Fruit fly (Drosophila melanogaster) whole organism, prepupa: ENCODE results near the gene Cdc42.

ENCODE experiments used
- Blimp-1 ChIP-seq: fragments of 200-800 bp; sonication (Bioruptor generic); optimal IDR thresholded peaks from 3 replicates; lab custom pipeline; 2017; ENCODE audit warnings: missing biosample characterization, missing genetic modification characterization, mild to moderate bottlenecking, moderate library complexity, missing genetic modification reagents
- CG10669 ChIP-seq: fragments of 200-800 bp; sonication (Bioruptor generic); optimal IDR thresholded peaks from 3 replicates; lab custom pipeline; 2018; ENCODE audit warnings: missing biosample characterization, mild to moderate bottlenecking, missing genetic modification characterization, moderate library complexity
- CG11902 ChIP-seq: fragments of 200-800 bp; sonication (Bioruptor generic); optimal IDR thresholded peaks from 3 replicates; lab custom pipeline; 2016; ENCODE audit warnings: missing biosample characterization, missing genetic modification characterization
- CG3032 ChIP-seq: fragments of 200-800 bp; optimal IDR thresholded peaks from 2 replicates; lab custom pipeline; 2019; ENCODE audit warnings: missing biosample characterization, mild to moderate bottlenecking, missing genetic modification characterization, moderate library complexity
- CG6854 ChIP-seq: fragments of 200-800 bp; sonication (Bioruptor generic); optimal IDR thresholded peaks from 2 replicates; lab custom pipeline; 2017; ENCODE audit warnings: missing biosample characterization, mild to moderate bottlenecking, missing genetic modification characterization
- CG9139 ChIP-seq: fragments of 200-800 bp; sonication (Bioruptor generic); optimal IDR thresholded peaks from 3 replicates; lab custom pipeline; 2017; ENCODE audit warnings: missing biosample characterization, mild to moderate bottlenecking, missing genetic modification characterization
- Eip75B ChIP-seq: fragments of 200-800 bp; sonication (Bioruptor generic); optimal IDR thresholded peaks from 3 replicates; lab custom pipeline; 2016; ENCODE audit warnings: missing biosample characterization, missing genetic modification characterization
- Sox102F ChIP-seq: fragments of 200-800 bp; sonication (Bioruptor generic); optimal IDR thresholded peaks from 2 replicates; lab custom pipeline; 2016; ENCODE audit warnings: missing biosample characterization, mild to moderate bottlenecking, missing genetic modification characterization
- dsx ChIP-seq: fragments of 200-800 bp; optimal IDR thresholded peaks from 3 replicates; lab custom pipeline; 2019; ENCODE audit warnings: missing biosample characterization, mild to moderate bottlenecking, missing genetic modification characterization, moderate library complexity; ENCODE audit not compliant: poor library complexity, severe bottlenecking
- fd59A ChIP-seq: fragments of 200-800 bp; sonication (Bioruptor generic); optimal IDR thresholded peaks from 2 replicates; lab custom pipeline; 2017; ENCODE audit warnings: missing biosample characterization, mild to moderate bottlenecking, missing genetic modification characterization, missing genetic modification reagents

DNA sequence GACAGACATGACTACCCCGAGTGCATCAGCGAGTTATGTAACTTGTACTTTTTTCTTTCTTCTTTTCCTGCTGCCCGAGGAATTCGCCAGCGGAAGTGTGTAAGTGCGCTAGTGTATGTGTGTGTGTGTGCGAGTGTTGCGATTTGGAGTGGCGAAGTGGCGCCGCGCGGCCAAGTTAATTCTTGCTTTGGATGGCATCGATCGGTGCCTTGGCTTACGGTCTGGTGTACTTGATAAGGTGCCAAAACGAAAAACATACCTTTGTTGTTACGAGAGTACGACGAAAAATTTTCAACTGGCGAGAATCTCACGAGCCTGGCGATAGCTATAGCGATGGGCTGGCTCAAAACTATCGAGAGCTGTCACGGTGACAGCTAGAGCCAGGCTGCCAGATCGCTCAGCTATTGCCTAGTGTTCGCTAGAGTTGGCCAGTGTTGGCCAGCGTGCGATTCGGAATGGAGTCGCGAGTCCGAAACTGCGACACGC, 47.2 kb downstream of the Cdc42 start, which contains the start of the genes CG18809, COX6B, CG33932 and Rpp20:
- TF ChIP-seq CG10669, result no peak
- no peak for TF ChIP-seq Sox102F (GFP tag; lab: Kevin White, UChicago)
- TF ChIP-seq Eip75B, result no peak
- TF ChIP-seq fd59A (GFP tag; lab: Kevin White, UChicago), result no peak
- peak; percentile 43 for TF ChIP-seq CG6854 (GFP tag; lab: Kevin White, UChicago)
- no peak for TF ChIP-seq CG9139 (GFP tag; lab: Kevin White, UChicago)
- TF ChIP-seq CG11902 (GFP tag; lab: Kevin White, UChicago), result no peak
- TF ChIP-seq dsx (GFP tag; lab: Kevin White, UChicago), result no peak
- TF ChIP-seq Blimp-1 (GFP tag; lab: Kevin White, UChicago), result no peak
- TF ChIP-seq CG3032 (tag; lab: Kevin White, UChicago), result peak; percentile 21
